Worm (Caenorhabditis elegans) whole organism, L1 larva: Measurements from ENCODE around the gene flp-32.

Experiments
- C16A3.4 ChIP-seq: fragments of 150-350 bp; optimal IDR thresholded peaks from 2 replicates; lab custom pipeline; 2014; ENCODE audit warnings: missing biosample characterization, missing genetic modification characterization
- dsc-1 ChIP-seq: sonication (generic microtip); optimal IDR thresholded peaks from 2 replicates; lab custom pipeline; 2016; ENCODE audit warnings: mild to moderate bottlenecking, missing genetic modification characterization, missing compliant biosample characterization
- efl-1 ChIP-seq, 4 experiments: fragments of 150-350 bp; optimal IDR thresholded peaks in 3 of 4; peaks in 1 of 4; 1 replicate in 1 of 4; 2 replicates in 3 of 4; lab custom pipeline; 2014; ENCODE audit warnings: missing biosample characterization in 2 of 4, missing genetic modification characterization in 2 of 4, missing genetic modification reagents in 2 of 4
- egl-27 ChIP-seq, 2 experiments: fragments of 150-350 bp in 1 of 2; sonication (generic microtip); optimal IDR thresholded peaks; 3 replicates each; lab custom pipeline; 2017 to 2018; ENCODE audit warnings: missing biosample characterization in 2 of 2, missing genetic modification characterization in 2 of 2, missing genetic modification reagents in 2 of 2
- lsy-2 ChIP-seq, 2 experiments: fragments of 150-350 bp; optimal IDR thresholded peaks; 2 replicates each; lab custom pipeline; 2014; ENCODE audit warnings: missing biosample characterization in 2 of 2, missing genetic modification characterization in 2 of 2
- nhr-11 ChIP-seq: fragments of 150-350 bp; optimal IDR thresholded peaks from 2 replicates; lab custom pipeline; 2014; ENCODE audit warnings: missing biosample characterization, missing genetic modification characterization
- nhr-12 ChIP-seq: sonication (generic microtip); optimal IDR thresholded peaks from 2 replicates; lab custom pipeline; 2017; ENCODE audit warnings: missing biosample characterization, missing genetic modification characterization
- nhr-237 ChIP-seq: fragments of 150-350 bp; optimal IDR thresholded peaks from 2 replicates; lab custom pipeline; 2014; ENCODE audit warnings: missing biosample characterization, missing genetic modification characterization
- nhr-47 ChIP-seq: sonication (generic microtip); optimal IDR thresholded peaks from 2 replicates; lab custom pipeline; 2016; ENCODE audit warnings: mild to moderate bottlenecking, missing genetic modification characterization, moderate library complexity, missing compliant biosample characterization
- nhr-85 ChIP-seq: sonication (generic microtip); peaks from one replicate; lab custom pipeline; 2016; ENCODE audit warnings: missing genetic modification characterization, inconsistent platforms, missing compliant biosample characterization
- unc-130 ChIP-seq: fragments of 150-350 bp; optimal IDR thresholded peaks from 2 replicates; lab custom pipeline; 2017; ENCODE audit warnings: missing biosample characterization, missing genetic modification characterization, inconsistent platforms
- zip-4 ChIP-seq: fragments of 200-800 bp; sonication (Bioruptor generic); optimal IDR thresholded peaks from 2 replicates; lab custom pipeline; 2018; ENCODE audit warnings: mild to moderate bottlenecking, missing genetic modification characterization, moderate library complexity, missing compliant biosample characterization

ce11 chrX:15446292-15446794 lies 12.8 kb downstream of the flp-32 start, which contains the start of gene R03A10.5:
- TF ChIP-seq egl-27 (tag; optimal IDR thresholded peaks at IDR 0.05; lab: Kevin White, UChicago): no peak
- no peak for TF ChIP-seq zip-4 (GFP tag; lab: Kevin White, UChicago)
- no peak for TF ChIP-seq nhr-47 (tag; lab: Kevin White, UChicago)
- peak; percentile 81 for TF ChIP-seq nhr-85
- no peak for TF ChIP-seq nhr-237
- TF ChIP-seq dsc-1 (tag; lab: Kevin White, UChicago): no peak
- no peak for TF ChIP-seq nhr-11
- TF ChIP-seq unc-130 (tag; lab: Kevin White, UChicago): no peak
- no peak for TF ChIP-seq lsy-2 (tag; optimal IDR thresholded peaks at IDR 0.05; lab: Kevin White, UChicago)
- no peak for TF ChIP-seq nhr-12 (tag; lab: Kevin White, UChicago)
- TF ChIP-seq C16A3.4 (tag; lab: Kevin White, UChicago): no peak
- no peak for TF ChIP-seq efl-1 (optimal IDR thresholded peaks at IDR 0.05; lab: Kevin White, UChicago)
- TF ChIP-seq efl-1 (GFP tag; optimal IDR thresholded peaks at IDR 0.05 in 1 of 2; lab: Kevin White, UChicago): no peak
